In genomic region chrIII:12919882-12920281, ce11 we compare ENCODE assay signal across 4 worm cellular contexts.
TF ChIP-seq lines count a peak whose summit lies in the region.

No protein-coding gene starts in this region.

TF ChIP-seq in whole organism, L1 larva, 84 proteins besides CTCF, POLR2A, EP300 and RAD21 (continued from another document):
- no peak for TF ChIP-seq nhr-237 (tag; optimal IDR thresholded peaks at IDR 0.05; lab: Kevin White, UChicago)
- TF ChIP-seq efl-1 (optimal IDR thresholded peaks at IDR 0.05; lab: Kevin White, UChicago) = peak; percentile 17 to 26
- peak in 1 of 2 experiments; percentile 53 for TF ChIP-seq efl-1 (GFP tag; optimal IDR thresholded peaks at IDR 0.05 in 1 of 2; lab: Kevin White, UChicago)
- no peak for TF ChIP-seq sox-4 (tag; optimal IDR thresholded peaks at IDR 0.05; lab: Kevin White, UChicago)
- TF ChIP-seq nhr-28 (tag; optimal IDR thresholded peaks at IDR 0.05; lab: Kevin White, UChicago) = no peak
- peak in 1 of 2 experiments; percentile 45 for TF ChIP-seq lsy-2 (tag; optimal IDR thresholded peaks at IDR 0.05; lab: Kevin White, UChicago)
- peak; percentile 37 for TF ChIP-seq skn-1 (tag; optimal IDR thresholded peaks at IDR 0.05; lab: Kevin White, UChicago)
- TF ChIP-seq nhr-90 (tag; optimal IDR thresholded peaks at IDR 0.05; lab: Kevin White, UChicago; ENCODE audit: poor library complexity) = no peak
- no peak for TF ChIP-seq ceh-8 (GFP tag; optimal IDR thresholded peaks at IDR 0.05; lab: Kevin White, UChicago)
- TF ChIP-seq elt-3 (tag; optimal IDR thresholded peaks at IDR 0.05; lab: Kevin White, UChicago) = no peak

TF ChIP-seq in whole organism, L3 larva, 47 proteins besides CTCF, POLR2A, EP300 and RAD21 (continued from another document):
- peak; percentile 53 for TF ChIP-seq elt-2 (tag; optimal IDR thresholded peaks at IDR 0.05; lab: Kevin White, UChicago)
- TF ChIP-seq pqm-1 (tag; optimal IDR thresholded peaks at IDR 0.05; lab: Kevin White, UChicago) = peak; percentile 41
- TF ChIP-seq nfya-1 (tag; optimal IDR thresholded peaks at IDR 0.05; lab: Kevin White, UChicago; ENCODE audit: insufficient read depth) = no peak
- no peak for TF ChIP-seq ztf-11 (tag; optimal IDR thresholded peaks at IDR 0.05; lab: Kevin White, UChicago)
- TF ChIP-seq jun-1 (tag; optimal IDR thresholded peaks at IDR 0.05; lab: Kevin White, UChicago) = peak; percentile 72
- no peak for TF ChIP-seq R02D3.7 (tag; optimal IDR thresholded peaks at IDR 0.05; lab: Kevin White, UChicago)

TF ChIP-seq in whole organism, L4 larva, 104 proteins besides CTCF, POLR2A, EP300 and RAD21 (continued from another document):
- TF ChIP-seq dmd-6 (GFP tag; IDR thresholded peaks at IDR 0.05; lab: Robert Waterston, UW) = peak; percentile 30; the same call in 1 of the 2 replicates
- TF ChIP-seq T20F7.1 (GFP tag; optimal IDR thresholded peaks at IDR 0.05; lab: Kevin White, UChicago) = no peak
- peak; percentile 52 for TF ChIP-seq hlh-30 (tag; optimal IDR thresholded peaks at IDR 0.05; lab: Kevin White, UChicago; ENCODE audit: insufficient read depth)
- TF ChIP-seq ces-1 (GFP tag; optimal IDR thresholded peaks at IDR 0.05; lab: Kevin White, UChicago) = no peak
- TF ChIP-seq hlh-11 (tag; optimal IDR thresholded peaks at IDR 0.05; lab: Kevin White, UChicago) = peak; percentile 68
- TF ChIP-seq ceh-28 (tag; optimal IDR thresholded peaks at IDR 0.05; lab: Kevin White, UChicago) = peak; percentile 11
- TF ChIP-seq D1046.2 (GFP tag; IDR thresholded peaks at IDR 0.05; lab: Robert Waterston, UW) = no peak
- TF ChIP-seq php-3 (GFP tag; IDR thresholded peaks at IDR 0.05; lab: Robert Waterston, UW) = no peak
- TF ChIP-seq ztf-7 (tag; optimal IDR thresholded peaks at IDR 0.05; lab: Kevin White, UChicago) = peak; percentile 61
- TF ChIP-seq ama-1 (optimal IDR thresholded peaks at IDR 0.05; lab: Kevin White, UChicago) = peak; percentile 6
- TF ChIP-seq jun-1 (tag; optimal IDR thresholded peaks at IDR 0.05; lab: Kevin White, UChicago) = peak; percentile 23
- TF ChIP-seq nhr-6 (tag; optimal IDR thresholded peaks at IDR 0.05; lab: Kevin White, UChicago) = peak; percentile 86
- no peak for TF ChIP-seq pha-4 (GFP tag; IDR thresholded peaks at IDR 0.05; lab: Robert Waterston, UW)
- TF ChIP-seq pha-4 (tag; optimal IDR thresholded peaks at IDR 0.05; lab: Kevin White, UChicago) = peak; percentile 75
- TF ChIP-seq dve-1 (tag; optimal IDR thresholded peaks at IDR 0.05; lab: Kevin White, UChicago; ENCODE audit: insufficient read depth) = peak; percentile 79

TF ChIP-seq in whole organism, late embryonic, 69 proteins besides CTCF, POLR2A, EP300 and RAD21 (continued from another document):
- TF ChIP-seq nfya-1 (tag; optimal IDR thresholded peaks at IDR 0.05; lab: Kevin White, UChicago) = peak; percentile 49
- no peak for TF ChIP-seq hlh-30 (tag; optimal IDR thresholded peaks at IDR 0.05; lab: Kevin White, UChicago; ENCODE audit: insufficient read depth)
